Fruit fly (Drosophila melanogaster): ENCODE measurements around the gene Rox8.

Gene Rox8

DNA sequence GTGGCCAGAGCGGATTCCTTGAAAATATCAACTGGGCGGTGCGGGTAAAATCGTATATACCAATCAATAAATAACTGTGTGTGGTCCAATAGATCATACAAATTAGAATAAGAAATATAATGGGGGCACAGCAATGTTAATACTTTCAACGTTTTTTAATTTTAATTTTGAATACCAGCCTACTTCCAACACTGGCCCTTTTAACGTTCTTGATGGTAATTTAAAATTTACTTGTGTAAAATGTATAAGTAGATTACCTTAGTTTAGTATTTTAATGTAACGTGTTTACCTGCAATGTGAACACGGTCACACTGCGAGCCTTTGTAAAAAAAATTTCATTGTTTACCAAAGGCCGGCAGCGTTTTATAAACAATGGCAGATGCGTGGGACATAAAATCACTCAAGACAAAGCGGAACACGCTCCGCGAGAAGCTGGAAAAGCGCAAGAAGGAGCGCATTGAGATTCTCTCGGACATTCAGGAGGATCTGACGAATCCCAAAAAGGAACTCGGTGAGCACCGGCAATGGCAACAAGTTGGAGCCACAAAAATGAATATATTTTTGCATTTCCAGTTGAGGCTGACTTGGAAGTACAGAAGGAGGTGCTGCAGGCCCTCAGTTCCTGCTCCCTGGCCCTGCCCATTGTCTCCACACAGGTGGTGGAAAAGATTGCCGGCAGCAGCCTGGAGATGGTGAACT is 16.1 kb downstream of the Rox8 start, which contains the start of the genes KrT95D and Mettl3:
KrT95D (minus strand) TSS at position 3 of the 699 bp plus-strand sequence.
Mettl3 (plus strand) TSS at position 333 of the 699 bp plus-strand sequence.
- TF ChIP-seq Dll (optimal IDR thresholded peaks at IDR 0.05) (no peak), usp (GFP tag; optimal IDR thresholded peaks at IDR 0.05) (no peak), psq (optimal IDR thresholded peaks at IDR 0.05) (no peak), CG8478 (optimal IDR thresholded peaks at IDR 0.05) (no peak), EcR (GFP tag; optimal IDR thresholded peaks at IDR 0.05) (no peak), pan (optimal IDR thresholded peaks at IDR 0.05) (no peak)

DNA sequence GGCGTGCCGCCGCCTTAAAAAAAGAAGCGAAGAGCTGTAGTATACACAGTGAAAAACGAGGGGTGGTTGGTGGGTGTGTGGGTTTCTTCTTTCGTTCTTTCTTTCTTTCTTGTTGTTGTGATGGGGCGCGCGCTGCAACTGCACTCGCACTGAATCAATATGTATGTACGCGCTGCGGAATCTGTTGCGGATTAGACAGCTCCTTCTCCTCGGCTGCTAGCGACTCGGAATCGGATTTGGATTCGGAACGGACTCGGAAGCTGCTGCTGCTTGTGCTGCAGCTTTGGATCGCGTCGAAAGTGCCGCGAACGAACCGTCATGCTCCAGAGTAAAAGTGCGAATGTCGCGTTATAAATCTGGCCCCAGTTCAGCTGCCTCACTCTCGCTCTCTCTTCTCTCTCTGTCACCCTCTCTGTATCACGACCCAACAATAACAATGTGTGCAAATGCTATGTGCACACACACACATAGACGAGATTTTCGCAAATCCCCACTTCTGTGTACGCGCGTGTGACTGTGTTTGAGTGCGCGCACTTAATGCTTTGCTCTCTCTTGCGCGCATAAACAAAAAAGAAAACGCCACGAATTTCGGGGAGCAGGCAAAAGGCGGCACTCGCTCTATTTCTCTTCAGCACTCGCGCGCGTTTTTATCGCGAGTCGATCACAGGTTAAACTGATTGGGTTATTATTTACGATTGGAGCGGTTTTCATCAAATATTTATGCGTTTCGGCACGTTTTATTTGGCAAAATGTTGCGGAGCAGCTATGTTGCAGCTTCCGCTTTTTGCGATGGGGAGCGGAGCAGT is 16.8 kb downstream of the Rox8 start:
- TF ChIP-seq Dll (optimal IDR thresholded peaks at IDR 0.05) (no peak), CG8478 (optimal IDR thresholded peaks at IDR 0.05) (peak; percentile 2), usp (GFP tag; optimal IDR thresholded peaks at IDR 0.05) (no peak), psq (optimal IDR thresholded peaks at IDR 0.05) (no peak), pan (optimal IDR thresholded peaks at IDR 0.05) (no peak)

DNA sequence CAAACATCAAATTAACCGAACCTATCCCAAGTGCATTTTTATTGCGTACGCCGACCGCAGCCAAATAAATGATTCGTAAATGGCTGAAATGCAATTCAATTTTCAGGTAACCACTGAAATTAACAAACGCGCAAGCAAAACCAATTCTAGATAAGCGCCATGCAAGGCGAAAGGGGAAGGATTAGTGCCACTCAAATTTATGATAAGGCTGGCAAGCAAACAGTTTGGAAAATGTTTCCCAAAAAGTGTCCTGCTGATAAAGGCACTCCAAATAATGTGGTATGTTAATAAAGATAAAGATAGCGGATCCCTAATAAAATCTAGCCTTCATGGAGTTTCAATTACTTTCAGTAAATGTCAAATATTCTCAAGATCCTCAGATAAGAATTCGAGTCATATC is 20.8 kb downstream of the Rox8 start:
- TF ChIP-seq CG8478 (optimal IDR thresholded peaks at IDR 0.05), result no peak
- TF ChIP-seq usp (GFP tag; optimal IDR thresholded peaks at IDR 0.05), result no peak
- TF ChIP-seq EcR (GFP tag; optimal IDR thresholded peaks at IDR 0.05), result no peak
- no peak for TF ChIP-seq psq (optimal IDR thresholded peaks at IDR 0.05)
- no peak for TF ChIP-seq Dll (optimal IDR thresholded peaks at IDR 0.05)
- TF ChIP-seq pan (optimal IDR thresholded peaks at IDR 0.05), result no peak

DNA sequence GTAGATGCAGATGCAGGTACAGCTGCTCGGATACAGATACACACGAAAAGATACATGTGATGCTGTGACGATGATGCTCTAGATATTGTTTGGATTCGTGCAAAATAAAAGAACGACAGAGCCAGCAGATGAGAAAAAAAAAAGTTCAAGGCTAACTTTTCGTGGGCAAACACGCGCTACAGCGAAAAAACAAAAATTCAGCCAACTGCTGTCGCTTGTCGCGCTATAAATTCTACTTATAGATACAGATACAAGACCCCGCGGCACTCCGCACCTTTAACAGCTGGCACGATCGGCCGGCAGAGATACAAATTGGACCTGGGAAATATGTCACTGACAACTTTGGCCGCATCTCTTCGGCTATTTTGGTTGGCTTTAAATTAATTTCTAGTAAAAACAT is 21.6 kb downstream of the Rox8 start:
- TF ChIP-seq Dll (optimal IDR thresholded peaks at IDR 0.05) (no peak), pan (optimal IDR thresholded peaks at IDR 0.05) (no peak), EcR (GFP tag; optimal IDR thresholded peaks at IDR 0.05) (no peak), CG8478 (optimal IDR thresholded peaks at IDR 0.05) (no peak), psq (optimal IDR thresholded peaks at IDR 0.05) (no peak), usp (GFP tag; optimal IDR thresholded peaks at IDR 0.05) (no peak)

DNA sequence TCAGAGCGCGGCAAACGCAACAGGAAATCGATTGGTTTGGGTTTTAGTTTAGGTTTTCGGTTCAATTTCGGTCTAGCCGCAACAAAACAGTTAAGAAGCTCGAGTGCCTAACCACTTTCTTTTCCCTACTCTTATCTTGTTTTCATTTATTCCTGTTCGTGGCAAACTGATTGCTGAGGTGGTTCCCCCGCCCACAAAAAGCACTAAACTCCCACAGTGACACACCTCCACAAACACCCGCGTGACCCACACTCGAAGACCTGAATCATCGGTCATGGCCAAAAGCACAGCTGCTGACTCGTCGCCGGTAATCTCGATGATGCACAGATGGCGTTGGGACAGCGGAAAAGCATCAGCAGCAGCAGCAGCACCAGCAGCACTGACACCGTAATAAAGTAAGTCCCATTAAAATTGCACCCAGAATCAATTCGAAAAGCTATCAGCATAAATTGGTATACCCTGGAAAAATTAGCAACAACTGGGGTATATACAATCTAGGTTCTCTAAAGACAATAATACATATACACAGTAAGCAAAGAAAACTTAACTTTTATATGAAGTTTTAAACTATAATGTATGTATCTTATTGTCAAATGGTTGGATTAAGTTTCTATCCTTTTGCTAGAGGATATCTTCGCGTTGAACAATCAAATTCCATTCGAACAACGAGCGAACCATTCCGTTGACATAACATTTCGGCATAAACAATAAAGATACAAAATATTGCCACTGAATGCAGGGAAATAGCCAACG is 22.2 kb downstream of the Rox8 start:
- TF ChIP-seq CG8478 (optimal IDR thresholded peaks at IDR 0.05) (no peak), Dll (optimal IDR thresholded peaks at IDR 0.05) (no peak), EcR (GFP tag; optimal IDR thresholded peaks at IDR 0.05) (no peak), psq (optimal IDR thresholded peaks at IDR 0.05) (no peak), pan (optimal IDR thresholded peaks at IDR 0.05) (no peak), usp (GFP tag; optimal IDR thresholded peaks at IDR 0.05) (no peak)

DNA sequence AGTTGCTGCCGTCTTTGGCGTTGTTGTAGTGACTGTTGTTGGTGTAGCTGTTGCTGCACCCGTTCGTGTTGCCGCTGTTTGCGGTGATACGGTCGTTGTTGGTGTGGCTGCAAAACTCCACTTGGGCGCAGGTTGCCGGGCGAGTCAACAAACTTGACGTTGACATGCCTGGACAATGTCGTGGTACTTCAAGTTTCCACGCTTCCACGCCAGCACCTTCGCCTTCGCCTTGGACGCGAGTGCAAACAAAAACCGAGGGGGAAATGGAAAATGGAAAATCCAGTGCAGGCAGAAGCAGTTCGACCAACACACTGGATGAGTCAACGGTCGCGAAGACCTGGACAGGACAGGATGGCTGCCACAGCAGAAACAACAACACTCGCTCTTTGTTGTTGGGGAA is 23.4 kb downstream of the Rox8 start:
- TF ChIP-seq psq (optimal IDR thresholded peaks at IDR 0.05), result no peak
- peak in 1 of 2 experiments; percentile 72 for TF ChIP-seq EcR (GFP tag; optimal IDR thresholded peaks at IDR 0.05)

DNA sequence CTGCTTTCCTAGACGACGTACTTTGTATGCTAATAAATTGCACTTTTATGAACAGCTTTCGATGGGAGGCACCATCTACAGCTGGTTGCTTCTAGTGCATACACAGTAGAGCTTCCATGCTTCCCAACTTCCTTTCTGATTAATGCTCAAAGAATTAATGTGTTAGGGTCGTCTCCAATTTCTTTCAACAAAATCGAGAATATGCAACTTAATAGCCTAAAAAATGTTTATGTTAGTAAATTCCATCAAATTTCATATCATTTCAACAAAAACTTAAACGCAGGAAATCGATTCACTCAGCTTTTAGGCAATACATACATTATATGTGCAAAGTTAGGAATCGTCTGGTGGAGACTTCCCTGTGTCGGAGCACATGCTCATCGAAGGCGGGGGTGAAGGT is 23.9 kb downstream of the Rox8 start:
- TF ChIP-seq psq (optimal IDR thresholded peaks at IDR 0.05) (no peak), pan (optimal IDR thresholded peaks at IDR 0.05) (no peak), usp (GFP tag; optimal IDR thresholded peaks at IDR 0.05) (no peak), EcR (GFP tag; optimal IDR thresholded peaks at IDR 0.05) (no peak), Dll (optimal IDR thresholded peaks at IDR 0.05) (no peak), CG8478 (optimal IDR thresholded peaks at IDR 0.05) (no peak)

DNA sequence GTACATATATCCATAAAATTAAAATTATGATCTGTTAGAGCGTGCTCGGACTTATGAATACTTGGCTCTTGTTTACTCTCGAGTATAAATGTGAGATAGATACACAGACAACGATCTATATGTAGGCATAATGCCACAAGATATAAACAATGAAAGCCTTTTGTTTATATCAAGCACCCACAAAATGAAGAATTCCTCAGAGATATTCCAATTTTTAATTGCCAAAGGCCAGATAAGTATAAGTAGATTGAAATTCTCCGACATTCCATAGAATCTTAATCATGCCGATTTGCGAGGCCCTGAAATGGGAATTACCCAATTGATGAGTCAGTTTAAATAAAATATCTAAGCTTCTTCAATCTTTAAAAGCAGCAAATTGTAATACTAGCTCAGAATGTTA is 26.2 kb downstream of the Rox8 start:
- TF ChIP-seq Dll (optimal IDR thresholded peaks at IDR 0.05), result no peak
- TF ChIP-seq pan (optimal IDR thresholded peaks at IDR 0.05), result no peak
- TF ChIP-seq EcR (GFP tag; optimal IDR thresholded peaks at IDR 0.05), result no peak
- no peak for TF ChIP-seq CG8478 (optimal IDR thresholded peaks at IDR 0.05)
- no peak for TF ChIP-seq usp (GFP tag; optimal IDR thresholded peaks at IDR 0.05)
- no peak for TF ChIP-seq psq (optimal IDR thresholded peaks at IDR 0.05)

DNA sequence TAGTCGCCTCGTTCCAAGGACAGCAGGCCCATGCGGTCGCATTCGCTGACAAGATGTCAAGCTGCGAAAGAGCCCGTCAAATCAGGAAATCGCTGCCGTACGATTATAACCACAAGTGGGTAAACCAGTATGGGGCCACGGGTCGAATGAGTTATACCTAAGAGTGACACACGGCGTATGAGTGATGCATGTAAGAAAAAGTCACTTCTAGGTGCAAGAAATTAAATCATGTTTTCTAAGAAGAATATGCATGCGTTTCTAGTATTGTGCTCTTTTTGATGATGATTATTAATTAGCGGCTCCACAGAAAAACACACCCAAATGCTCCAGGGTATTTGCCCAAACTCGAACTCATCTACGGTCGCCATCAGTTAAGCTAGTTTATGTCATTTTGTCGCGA is 30.4 kb downstream of the Rox8 start:
- TF ChIP-seq CG8478 (optimal IDR thresholded peaks at IDR 0.05) (no peak), psq (optimal IDR thresholded peaks at IDR 0.05) (no peak), usp (GFP tag; optimal IDR thresholded peaks at IDR 0.05) (no peak), EcR (GFP tag; optimal IDR thresholded peaks at IDR 0.05) (no peak), Dll (optimal IDR thresholded peaks at IDR 0.05) (no peak)

DNA sequence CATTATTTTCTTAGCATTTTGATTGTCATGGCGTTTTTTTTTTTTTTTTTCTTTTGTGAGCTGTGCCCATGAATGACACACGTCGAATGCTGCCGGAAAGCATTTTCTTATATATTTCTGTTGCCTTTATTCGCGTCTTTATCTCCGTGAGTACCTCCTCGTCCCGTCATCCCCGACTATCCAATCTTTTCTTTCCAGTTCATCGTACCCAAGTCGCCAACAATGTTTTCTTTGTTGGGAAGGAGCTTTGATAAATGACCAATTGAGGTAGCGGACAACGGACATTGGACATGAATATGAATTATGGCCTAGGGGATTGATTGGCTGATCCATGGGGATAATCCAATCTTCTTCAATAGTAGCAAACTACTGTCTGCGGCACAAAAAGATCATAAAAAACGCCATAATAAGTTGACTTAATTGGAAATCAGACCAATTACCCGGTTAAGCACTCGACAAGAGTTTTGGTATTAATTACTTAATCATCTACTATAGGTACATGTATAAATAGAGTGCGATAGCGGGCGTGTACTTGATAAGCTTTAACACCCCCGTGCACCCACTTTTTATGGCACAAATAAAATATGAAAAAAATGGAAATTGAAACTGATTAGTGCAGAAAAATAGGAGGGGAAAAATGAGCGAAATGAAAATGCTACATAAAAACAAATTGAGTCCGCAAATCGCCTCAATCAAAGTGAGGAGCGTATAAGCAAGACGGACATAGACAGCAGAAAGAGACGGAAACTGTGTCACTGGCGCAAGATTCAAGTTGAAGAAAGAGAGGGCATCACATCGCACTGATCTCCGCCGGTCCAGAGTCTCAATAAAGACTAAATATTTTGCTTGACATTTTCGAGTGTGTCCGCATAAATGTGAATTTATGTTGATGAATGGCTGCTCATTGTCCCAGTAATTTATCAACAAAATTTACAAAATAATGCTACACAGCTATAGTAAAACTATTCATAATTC is 31.8 kb downstream of the Rox8 start:
- TF ChIP-seq EcR (GFP tag; optimal IDR thresholded peaks at IDR 0.05), result peak in 1 of 2 experiments; percentile 55
- TF ChIP-seq CG8478 (optimal IDR thresholded peaks at IDR 0.05), result no peak
- no peak for TF ChIP-seq usp (GFP tag; optimal IDR thresholded peaks at IDR 0.05)

DNA sequence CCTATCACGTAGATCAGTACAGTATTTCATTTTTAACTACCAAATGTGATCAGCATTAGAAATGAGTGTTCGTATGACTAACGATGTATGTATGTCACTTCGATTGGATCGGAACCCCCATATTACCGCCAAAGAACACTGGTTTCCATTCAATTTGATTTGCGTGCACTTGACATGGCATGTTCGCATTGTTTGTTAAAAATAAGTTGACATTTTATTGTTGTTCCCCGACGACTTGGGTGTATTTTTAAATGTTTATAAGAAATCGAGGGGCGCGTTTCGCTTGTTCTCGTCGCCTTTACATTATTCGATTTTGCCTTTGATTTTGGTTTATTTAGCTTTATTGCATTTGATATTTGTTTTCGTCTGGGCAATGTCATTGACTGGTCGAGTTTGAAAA is 32.6 kb downstream of the Rox8 start:
- TF ChIP-seq usp (GFP tag; optimal IDR thresholded peaks at IDR 0.05) (no peak), CG8478 (optimal IDR thresholded peaks at IDR 0.05) (no peak), Dll (optimal IDR thresholded peaks at IDR 0.05) (no peak), pan (optimal IDR thresholded peaks at IDR 0.05) (no peak), EcR (GFP tag; optimal IDR thresholded peaks at IDR 0.05) (no peak), psq (optimal IDR thresholded peaks at IDR 0.05) (no peak)
